Worm (Caenorhabditis elegans) whole organism, L4 larva: ENCODE results near the gene ZC132.9.

Experiments
- F37D6.2 ChIP-seq: sonication (generic microtip); optimal IDR thresholded peaks from 2 replicates; lab custom pipeline; 2016; ENCODE audit warnings: mild to moderate bottlenecking, missing genetic modification characterization, missing compliant biosample characterization
- R02D3.7 ChIP-seq: fragments of 150-350 bp; sonication (generic microtip); optimal IDR thresholded peaks from 3 replicates; lab custom pipeline; 2014; ENCODE audit warnings: missing biosample characterization, missing genetic modification characterization
- T26A8.4 ChIP-seq: fragments of 200-800 bp; sonication (Bioruptor generic); IDR thresholded peaks from 2 replicates; pipeline ENCODE4 v1.3.6; 2022; ENCODE audit warnings: missing genetic modification characterization, missing compliant biosample characterization
- Y48G9A.11 ChIP-seq: fragments of 200-800 bp; sonication (Bioruptor generic); IDR thresholded peaks from 2 replicates; pipeline ENCODE4 v1.3.6; 2022; ENCODE audit warnings: missing genetic modification reagents, missing genetic modification characterization, missing compliant biosample characterization
- Y5F2A.4 ChIP-seq: fragments of 200-800 bp; sonication (Bioruptor generic); optimal IDR thresholded peaks from 2 replicates; lab custom pipeline; 2018; ENCODE audit warnings: mild to moderate bottlenecking, missing genetic modification characterization, missing compliant biosample characterization
- aha-1 ChIP-seq: fragments of 150-350 bp; peaks from one replicate; lab custom pipeline; 2014; ENCODE audit warnings: missing biosample characterization, missing genetic modification characterization
- ama-1 ChIP-seq: fragments of 150-350 bp; optimal IDR thresholded peaks from 2 replicates; lab custom pipeline; 2014; ENCODE audit warnings: inconsistent platforms, mixed read lengths
- ceh-20 ChIP-seq: fragments of 200-800 bp; sonication (Bioruptor generic); IDR thresholded peaks from 2 replicates; pipeline ENCODE4 v1.3.6; 2022; ENCODE audit warnings: missing genetic modification reagents, missing genetic modification characterization, missing compliant biosample characterization
- ceh-44 ChIP-seq: fragments of 200-800 bp; sonication (Bioruptor generic); IDR thresholded peaks from 2 replicates; pipeline ENCODE4 v1.3.6; 2022; ENCODE audit warnings: missing genetic modification reagents, missing genetic modification characterization, missing compliant biosample characterization
- cey-2 ChIP-seq: sonication (generic microtip); optimal IDR thresholded peaks from 3 replicates; lab custom pipeline; 2017; ENCODE audit warnings: missing genetic modification characterization, mild to moderate bottlenecking, missing compliant biosample characterization, antibody characterized with exemption, borderline replicate concordance; ENCODE audit not compliant: insufficient read depth
- daf-19 ChIP-seq: fragments of 200-800 bp; sonication (Bioruptor generic); conservative IDR thresholded peaks from 2 replicates; pipeline ENCODE4 v1.3.6; 2022; ENCODE audit warnings: missing genetic modification characterization, missing compliant biosample characterization
- dmd-6 ChIP-seq: fragments of 200-800 bp; sonication (Bioruptor generic); IDR thresholded peaks from 2 replicates; pipeline ENCODE4 v1.3.6; 2022; ENCODE audit warnings: missing genetic modification reagents, missing genetic modification characterization, missing compliant biosample characterization
- egl-27 ChIP-seq: sonication (generic microtip); optimal IDR thresholded peaks from 3 replicates; lab custom pipeline; 2017; ENCODE audit warnings: missing biosample characterization, missing genetic modification reagents, missing genetic modification characterization
- egl-43 ChIP-seq: fragments of 200-800 bp; sonication (Bioruptor generic); IDR thresholded peaks from 2 replicates; pipeline ENCODE4 v1.3.6; 2022; ENCODE audit warnings: missing genetic modification reagents, missing genetic modification characterization, missing compliant biosample characterization
- hlh-11 ChIP-seq: fragments of 200-800 bp; sonication (Bioruptor generic); optimal IDR thresholded peaks from 2 replicates; lab custom pipeline; 2018; ENCODE audit warnings: mild to moderate bottlenecking, missing genetic modification characterization, missing compliant biosample characterization
- lim-7 ChIP-seq: fragments of 200-800 bp; sonication (Bioruptor generic); IDR thresholded peaks from 2 replicates; pipeline ENCODE4 v1.3.6; 2022; ENCODE audit warnings: missing genetic modification characterization, missing compliant biosample characterization
- lin-15B ChIP-seq: fragments of 150-350 bp; sonication (generic microtip); optimal IDR thresholded peaks from 3 replicates; lab custom pipeline; 2014; ENCODE audit warnings: missing biosample characterization, missing genetic modification characterization
- lin-38 ChIP-seq: fragments of 200-800 bp; sonication (Bioruptor generic); IDR thresholded peaks from 2 replicates; pipeline ENCODE4 v1.3.6; 2022; ENCODE audit warnings: missing genetic modification reagents, missing genetic modification characterization, missing compliant biosample characterization
- lin-39 ChIP-seq: fragments of 150-350 bp; optimal IDR thresholded peaks from 2 replicates; lab custom pipeline; 2014; ENCODE audit warnings: missing biosample characterization, missing genetic modification reagents, missing genetic modification characterization
- lsy-2 ChIP-seq, 2 experiments: fragments of 150-350 bp in 1 of 2; sonication (generic microtip) in 1 of 2; optimal IDR thresholded peaks; 2 replicates each; lab custom pipeline; 2014 to 2017; ENCODE audit warnings: missing biosample characterization in 2 of 2, missing genetic modification characterization in 2 of 2
- madf-5 ChIP-seq, 2 experiments: fragments of 200-800 bp; sonication (Bioruptor generic); IDR thresholded peaks; 2 replicates each; pipeline ENCODE4 v1.3.6; 2022; ENCODE audit warnings: missing compliant biosample characterization in 2 of 2, missing genetic modification characterization in 2 of 2
- mep-1 ChIP-seq: fragments of 150-350 bp; sonication (generic microtip); optimal IDR thresholded peaks from 3 replicates; lab custom pipeline; 2014; ENCODE audit warnings: missing biosample characterization, missing genetic modification characterization
- mes-2 ChIP-seq: sonication (generic microtip); optimal IDR thresholded peaks from 2 replicates; lab custom pipeline; 2016; ENCODE audit warnings: missing genotype, mild to moderate bottlenecking, missing genetic modification characterization, missing compliant biosample characterization; ENCODE audit not compliant: poor library complexity, severe bottlenecking
- nhr-102 ChIP-seq: sonication (generic microtip); optimal IDR thresholded peaks from 2 replicates; lab custom pipeline; 2016; ENCODE audit warnings: mild to moderate bottlenecking, missing genetic modification characterization, moderate library complexity, missing compliant biosample characterization
- nhr-11 ChIP-seq: fragments of 150-350 bp; optimal IDR thresholded peaks from 2 replicates; lab custom pipeline; 2014; ENCODE audit warnings: missing biosample characterization, missing genetic modification characterization
- nhr-237 ChIP-seq: sonication (generic microtip); optimal IDR thresholded peaks from 2 replicates; lab custom pipeline; 2017; ENCODE audit warnings: missing biosample characterization, missing genetic modification characterization
- nhr-28 ChIP-seq: fragments of 150-350 bp; optimal IDR thresholded peaks from 2 replicates; lab custom pipeline; 2014; ENCODE audit warnings: missing biosample characterization, missing genetic modification characterization
- nhr-42 ChIP-seq: fragments of 200-800 bp; sonication (Bioruptor generic); IDR thresholded peaks from 2 replicates; pipeline ENCODE4 v1.3.6; 2022; ENCODE audit warnings: missing genetic modification characterization, missing compliant biosample characterization
- nhr-48 ChIP-seq: sonication (generic microtip); optimal IDR thresholded peaks from 2 replicates; lab custom pipeline; 2016; ENCODE audit warnings: mild to moderate bottlenecking, missing genetic modification characterization, missing compliant biosample characterization
- nhr-6 ChIP-seq: fragments of 150-350 bp; optimal IDR thresholded peaks from 2 replicates; lab custom pipeline; 2014; ENCODE audit warnings: missing biosample characterization, missing genetic modification characterization
- pha-4 ChIP-seq, 2 experiments: fragments of 150-350 bp in 1 of 2; fragments of 200-800 bp in 1 of 2; sonication (Bioruptor generic) in 1 of 2; IDR thresholded peaks in 1 of 2; optimal IDR thresholded peaks in 1 of 2; 2 replicates each; pipeline versions ENCODE4 v1.3.6 to Lab custom; 2014 to 2022; ENCODE audit warnings: missing genetic modification characterization in 2 of 2, missing genetic modification reagents in 2 of 2, missing biosample characterization in 1 of 2, missing compliant biosample characterization in 1 of 2
- set-16 ChIP-seq: fragments of 200-800 bp; sonication (Bioruptor generic); IDR thresholded peaks from 2 replicates; pipeline ENCODE4 v1.3.6; 2022; ENCODE audit warnings: missing genetic modification reagents, missing genetic modification characterization, missing compliant biosample characterization
- tag-97 ChIP-seq: fragments of 200-800 bp; sonication (Bioruptor generic); IDR thresholded peaks from 2 replicates; pipeline ENCODE4 v1.3.6; 2022; ENCODE audit warnings: missing genetic modification characterization, missing compliant biosample characterization
- tra-1 ChIP-seq: fragments of 200-800 bp; sonication (Bioruptor generic); IDR thresholded peaks from 2 replicates; pipeline ENCODE4 v1.3.6; 2022; ENCODE audit warnings: missing genetic modification reagents, missing genetic modification characterization, missing compliant biosample characterization
- unc-62 ChIP-seq, 3 experiments: fragments of 150-350 bp in 1 of 3; sonication (generic microtip); optimal IDR thresholded peaks in 2 of 3; peaks in 1 of 3; 1 replicate in 1 of 3; 2 replicates in 2 of 3; lab custom pipeline; 2014 to 2017; ENCODE audit warnings: missing biosample characterization in 3 of 3, missing genetic modification characterization in 3 of 3, missing genetic modification reagents in 3 of 3, missing genotype in 1 of 3
- zfp-2 ChIP-seq: sonication (generic microtip); optimal IDR thresholded peaks from 2 replicates; lab custom pipeline; 2016; ENCODE audit warnings: mild to moderate bottlenecking, missing genetic modification characterization, missing compliant biosample characterization
- zfp-3 ChIP-seq: fragments of 200-800 bp; sonication (Bioruptor generic); conservative IDR thresholded peaks from 2 replicates; pipeline ENCODE4 v1.3.6; 2022; ENCODE audit warnings: missing genetic modification reagents, missing genetic modification characterization, missing compliant biosample characterization
- zip-2 ChIP-seq: fragments of 150-350 bp; optimal IDR thresholded peaks from 2 replicates; lab custom pipeline; 2014; ENCODE audit warnings: missing biosample characterization, missing genetic modification characterization

The ZC132.9 gene

ce11 chrV:4346799-4347198 lies 27.0 kb upstream of the ZC132.9 start, which contains the start of gene mcm-7 (continued):
- no peak for TF ChIP-seq cey-2 (tag; lab: Kevin White, UChicago)
- no peak for TF ChIP-seq lin-15B (tag; lab: Kevin White, UChicago)
- no peak for TF ChIP-seq nhr-48 (tag; lab: Kevin White, UChicago)
- no peak for TF ChIP-seq T26A8.4 (GFP tag; lab: Robert Waterston, UW)
- no peak for TF ChIP-seq tra-1
- no peak for TF ChIP-seq tag-97
- no peak for TF ChIP-seq zfp-2 (tag; lab: Kevin White, UChicago)
- no peak for TF ChIP-seq F37D6.2 (tag; lab: Kevin White, UChicago)
- TF ChIP-seq madf-5 (GFP tag; IDR thresholded peaks at IDR 0.05; lab: Robert Waterston, UW), result no peak
- no peak for TF ChIP-seq ceh-20
- no peak for TF ChIP-seq nhr-42
- peak; percentile 14 for TF ChIP-seq nhr-11 (tag; lab: Kevin White, UChicago)
- TF ChIP-seq nhr-102 (tag; lab: Kevin White, UChicago), result no peak
- peak; percentile 68 for TF ChIP-seq lin-38 (GFP tag; lab: Robert Waterston, UW)
- TF ChIP-seq zip-2, result peak; percentile 8
- no peak for TF ChIP-seq daf-19
- peak; percentile 23 for TF ChIP-seq nhr-28
- peak; percentile 79 for TF ChIP-seq mes-2
- TF ChIP-seq hlh-11, result peak; percentile 42
- no peak for TF ChIP-seq pha-4 (GFP tag; IDR thresholded peaks at IDR 0.05; lab: Robert Waterston, UW)
- no peak for TF ChIP-seq pha-4 (tag; optimal IDR thresholded peaks at IDR 0.05; lab: Kevin White, UChicago)
- TF ChIP-seq lin-39 (tag; lab: Kevin White, UChicago), result no peak
- TF ChIP-seq lsy-2 (tag; optimal IDR thresholded peaks at IDR 0.05; lab: Kevin White, UChicago), result peak in 1 of 2 experiments; percentile 78
- peak; percentile 70 for TF ChIP-seq nhr-6 (tag; lab: Kevin White, UChicago)
- TF ChIP-seq dmd-6, result peak; percentile 25
- no peak for TF ChIP-seq Y48G9A.11 (GFP tag; lab: Robert Waterston, UW)
- TF ChIP-seq R02D3.7 (tag; lab: Kevin White, UChicago), result no peak
- no peak for TF ChIP-seq egl-27 (tag; lab: Kevin White, UChicago)
- TF ChIP-seq mep-1, result peak; percentile 71
- no peak for TF ChIP-seq egl-43 (GFP tag; lab: Robert Waterston, UW)
- no peak for TF ChIP-seq set-16
- TF ChIP-seq ama-1 (lab: Kevin White, UChicago), result peak; percentile 31
- no peak for TF ChIP-seq nhr-237 (tag; lab: Kevin White, UChicago)
- no peak for TF ChIP-seq Y5F2A.4
- no peak for TF ChIP-seq ceh-44 (GFP tag; lab: Robert Waterston, UW)
- TF ChIP-seq, all 104 proteins: peak for 17

DNA sequence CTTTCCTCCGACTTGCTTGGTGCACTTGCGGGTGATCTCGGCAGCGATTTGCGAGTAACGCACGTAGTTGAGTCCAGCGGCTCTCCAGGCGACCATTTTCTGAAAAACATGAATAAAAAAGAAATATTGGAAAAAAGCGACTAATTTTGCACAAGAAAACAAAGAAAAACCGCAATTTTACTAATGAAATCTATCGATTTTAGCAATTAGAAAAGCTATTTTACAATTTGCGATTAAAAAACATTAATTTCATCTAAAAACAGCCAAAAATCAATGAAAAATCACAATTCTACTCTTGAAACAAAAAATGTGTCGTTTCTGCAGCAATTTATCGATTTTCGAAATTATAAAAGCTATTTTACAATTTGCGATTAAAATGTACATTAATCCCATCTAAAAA lies 26.6 kb upstream of the ZC132.9 start, which contains the start of gene hpo-18:
hpo-18 (minus strand) TSS at position 101 of the 400 bp plus-strand sequence.
- TF ChIP-seq aha-1 (tag; lab: Kevin White, UChicago) (peak; percentile 67), zfp-3 (GFP tag; lab: Robert Waterston, UW) (no peak)
- TF ChIP-seq, all 104 proteins: peak for 1

DNA sequence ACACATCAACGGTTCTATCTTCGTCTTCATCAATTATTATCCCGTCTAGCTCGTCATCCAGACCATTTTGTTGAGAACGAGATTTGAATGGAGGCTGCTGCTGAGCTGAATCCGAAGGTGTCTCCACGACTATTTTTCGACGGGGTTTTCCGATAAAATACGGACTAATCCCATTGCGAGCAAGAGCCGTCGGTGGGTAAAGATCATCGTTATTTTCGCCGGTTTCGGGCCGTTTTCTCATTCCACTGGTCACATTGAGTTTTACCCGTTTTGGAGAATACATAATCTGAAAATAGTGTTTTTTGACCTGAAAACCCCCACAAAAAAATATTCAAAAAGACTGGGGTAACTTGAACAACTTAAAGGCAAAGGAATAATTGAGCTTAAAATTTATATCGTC lies 25.9 kb upstream of the ZC132.9 start, which contains the start of gene figl-1:
figl-1 (minus strand) TSS at position 286 of the 400 bp plus-strand sequence.
- TF ChIP-seq nhr-48 (tag; lab: Kevin White, UChicago) (no peak), lim-7 (GFP tag; lab: Robert Waterston, UW) (0 out of 2 replicates have a peak, but pooled peaks have one; percentile 19), pha-4 (GFP tag; IDR thresholded peaks at IDR 0.05; lab: Robert Waterston, UW) (0 out of 2 replicates have a peak, but pooled peaks have one; percentile 16), pha-4 (tag; optimal IDR thresholded peaks at IDR 0.05; lab: Kevin White, UChicago) (no peak), lin-38 (GFP tag; lab: Robert Waterston, UW) (peak; percentile 44), ama-1 (lab: Kevin White, UChicago) (peak; percentile 74), zfp-3 (GFP tag; lab: Robert Waterston, UW) (0 out of 2 replicates have a peak, but pooled peaks have one; percentile 29), unc-62 (GFP tag; optimal IDR thresholded peaks at IDR 0.05 in 1 of 2; lab: Kevin White, UChicago) (no peak), unc-62 (tag; optimal IDR thresholded peaks at IDR 0.05; lab: Kevin White, UChicago) (no peak), egl-43 (GFP tag; lab: Robert Waterston, UW) (0 out of 2 replicates have a peak, but pooled peaks have one; percentile 37)
